Fruit fly (Drosophila melanogaster): Measurements from ENCODE around the gene Ziz.

DNA sequence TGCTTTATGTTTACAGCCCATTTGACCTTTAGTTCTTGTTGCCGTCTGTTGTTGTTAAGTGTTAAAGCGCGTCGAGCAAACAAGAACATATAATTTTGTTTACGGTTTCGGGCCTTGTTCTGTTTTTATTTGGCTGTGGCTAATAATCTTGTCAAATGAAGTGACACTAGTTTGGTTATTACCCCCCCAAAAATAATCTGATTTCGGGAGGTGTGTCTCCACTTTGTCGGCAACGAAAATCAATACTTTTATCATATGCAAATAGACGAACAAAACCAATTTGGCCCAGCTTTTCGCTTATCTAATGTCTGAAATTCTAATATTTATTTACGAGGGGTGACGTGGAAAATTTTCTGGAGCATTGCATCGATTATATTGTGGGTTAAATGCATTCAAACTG lies 22.8 kb upstream of the Ziz start:
- TF ChIP-seq CG32767 (GFP tag; IDR thresholded peaks at IDR 0.05) (no peak), amos (GFP tag; IDR thresholded peaks at IDR 0.05; ENCODE audit: partially characterized antibody) (no peak), sisA (GFP tag; IDR thresholded peaks at IDR 0.05) (no peak), CoRest (tag; optimal IDR thresholded peaks at IDR 0.05) (peak; percentile 0), maf-S (GFP tag; optimal IDR thresholded peaks at IDR 0.05) (no peak), grau (tag; optimal IDR thresholded peaks at IDR 0.05) (no peak), disco-r (GFP tag; optimal IDR thresholded peaks at IDR 0.05) (no peak), psq (GFP tag; optimal IDR thresholded peaks at IDR 0.05) (no peak), Adf1 (GFP tag; IDR thresholded peaks at IDR 0.05) (no peak), wor (GFP tag; IDR thresholded peaks at IDR 0.05) (no peak), Opbp (GFP tag; IDR thresholded peaks at IDR 0.05; ENCODE audit: partially characterized antibody) (no peak), lmd (GFP tag; IDR thresholded peaks at IDR 0.05) (no peak)

Measured in whole organism, embryonic.